Worm (Caenorhabditis elegans) whole organism, L4 larva: Measurements from ENCODE around the gene rabr-3.

ENCODE experiments used
- F49E8.2 ChIP-seq: sonication (generic microtip); optimal IDR thresholded peaks from 2 replicates; lab custom pipeline; 2016; ENCODE audit warnings: missing compliant biosample characterization, mild to moderate bottlenecking, missing genetic modification characterization, borderline replicate concordance
- T20F7.1 ChIP-seq: fragments of 200-800 bp; sonication (Bioruptor generic); optimal IDR thresholded peaks from 2 replicates; lab custom pipeline; 2018; ENCODE audit warnings: mild to moderate bottlenecking, missing genetic modification characterization, missing compliant biosample characterization
- T26A8.4 ChIP-seq: fragments of 200-800 bp; sonication (Bioruptor generic); IDR thresholded peaks from 2 replicates; pipeline ENCODE4 v1.3.6; 2022; ENCODE audit warnings: missing genetic modification characterization, missing compliant biosample characterization
- Y105C5A.15 ChIP-seq: fragments of 200-800 bp; sonication (Bioruptor generic); IDR thresholded peaks from 2 replicates; pipeline ENCODE4 v1.3.6; 2022; ENCODE audit warnings: missing genetic modification characterization, missing compliant biosample characterization
- aha-1 ChIP-seq: fragments of 150-350 bp; peaks from one replicate; lab custom pipeline; 2014; ENCODE audit warnings: missing biosample characterization, missing genetic modification characterization
- aly-2 ChIP-seq: sonication (generic microtip); optimal IDR thresholded peaks from 2 replicates; lab custom pipeline; 2018; ENCODE audit warnings: missing biosample characterization, missing genetic modification characterization
- arid-1 ChIP-seq: fragments of 200-800 bp; sonication (Bioruptor generic); conservative IDR thresholded peaks from 2 replicates; pipeline ENCODE4 v1.3.6; 2022; ENCODE audit warnings: missing genetic modification reagents, missing genetic modification characterization, missing compliant biosample characterization
- attf-4 ChIP-seq: sonication (generic microtip); optimal IDR thresholded peaks from 3 replicates; lab custom pipeline; 2017; ENCODE audit warnings: missing biosample characterization, missing genetic modification characterization
- ceh-32 ChIP-seq: sonication (generic microtip); optimal IDR thresholded peaks from 2 replicates; lab custom pipeline; 2016; ENCODE audit warnings: mild to moderate bottlenecking, missing genetic modification characterization, missing compliant biosample characterization; ENCODE audit not compliant: poor library complexity
- ceh-44 ChIP-seq: fragments of 200-800 bp; sonication (Bioruptor generic); IDR thresholded peaks from 2 replicates; pipeline ENCODE4 v1.3.6; 2022; ENCODE audit warnings: missing genetic modification reagents, missing genetic modification characterization, missing compliant biosample characterization
- ces-1 ChIP-seq: fragments of 150-350 bp; sonication (generic microtip); optimal IDR thresholded peaks from 4 replicates; lab custom pipeline; 2014; ENCODE audit warnings: missing biosample characterization, missing genetic modification reagents, missing genetic modification characterization
- daf-16 ChIP-seq, 3 experiments: sonication (generic microtip); optimal IDR thresholded peaks; 2 replicates each; lab custom pipeline; 2016 to 2017; ENCODE audit warnings: missing genetic modification characterization in 3 of 3, missing genetic modification reagents in 3 of 3, mild to moderate bottlenecking in 2 of 3, missing compliant biosample characterization in 2 of 3, missing biosample characterization in 1 of 3, moderate library complexity in 1 of 3
- dmd-6 ChIP-seq: fragments of 200-800 bp; sonication (Bioruptor generic); IDR thresholded peaks from 2 replicates; pipeline ENCODE4 v1.3.6; 2022; ENCODE audit warnings: missing genetic modification reagents, missing genetic modification characterization, missing compliant biosample characterization
- dmd-8 ChIP-seq: fragments of 200-800 bp; sonication (Bioruptor generic); IDR thresholded peaks from 2 replicates; pipeline ENCODE4 v1.3.6; 2022; ENCODE audit warnings: missing genetic modification characterization, missing compliant biosample characterization
- duxl-1 ChIP-seq: sonication (generic microtip); optimal IDR thresholded peaks from 2 replicates; lab custom pipeline; 2016; ENCODE audit warnings: mild to moderate bottlenecking, missing genetic modification characterization, moderate library complexity, missing compliant biosample characterization; ENCODE audit not compliant: poor library complexity
- egl-43 ChIP-seq: fragments of 200-800 bp; sonication (Bioruptor generic); IDR thresholded peaks from 2 replicates; pipeline ENCODE4 v1.3.6; 2022; ENCODE audit warnings: missing genetic modification reagents, missing genetic modification characterization, missing compliant biosample characterization
- gei-8 ChIP-seq: fragments of 200-800 bp; sonication (Bioruptor generic); optimal IDR thresholded peaks from 2 replicates; lab custom pipeline; 2018; ENCODE audit warnings: mild to moderate bottlenecking, missing genetic modification characterization, missing compliant biosample characterization
- hmg-1.1 ChIP-seq: fragments of 200-800 bp; sonication (Bioruptor generic); IDR thresholded peaks from 2 replicates; pipeline ENCODE4 v1.3.6; 2022; ENCODE audit warnings: missing genetic modification reagents, missing genetic modification characterization, missing compliant biosample characterization
- lin-13 ChIP-seq: fragments of 150-350 bp; optimal IDR thresholded peaks from 2 replicates; lab custom pipeline; 2014; ENCODE audit warnings: missing biosample characterization, missing genetic modification reagents, missing genetic modification characterization
- lin-15B ChIP-seq: fragments of 150-350 bp; sonication (generic microtip); optimal IDR thresholded peaks from 3 replicates; lab custom pipeline; 2014; ENCODE audit warnings: missing biosample characterization, missing genetic modification characterization
- lin-38 ChIP-seq: fragments of 200-800 bp; sonication (Bioruptor generic); IDR thresholded peaks from 2 replicates; pipeline ENCODE4 v1.3.6; 2022; ENCODE audit warnings: missing genetic modification reagents, missing genetic modification characterization, missing compliant biosample characterization
- lin-39 ChIP-seq: fragments of 150-350 bp; optimal IDR thresholded peaks from 2 replicates; lab custom pipeline; 2014; ENCODE audit warnings: missing biosample characterization, missing genetic modification reagents, missing genetic modification characterization
- lir-3 ChIP-seq: sonication (generic microtip); optimal IDR thresholded peaks from 2 replicates; lab custom pipeline; 2016; ENCODE audit warnings: mild to moderate bottlenecking, missing genetic modification characterization, missing compliant biosample characterization
- lsy-2 ChIP-seq, 2 experiments: fragments of 150-350 bp in 1 of 2; sonication (generic microtip) in 1 of 2; optimal IDR thresholded peaks; 2 replicates each; lab custom pipeline; 2014 to 2017; ENCODE audit warnings: missing biosample characterization in 2 of 2, missing genetic modification characterization in 2 of 2
- madf-5 ChIP-seq, 2 experiments: fragments of 200-800 bp; sonication (Bioruptor generic); IDR thresholded peaks; 2 replicates each; pipeline ENCODE4 v1.3.6; 2022; ENCODE audit warnings: missing compliant biosample characterization in 2 of 2, missing genetic modification characterization in 2 of 2
- mdl-1 ChIP-seq, 2 experiments: fragments of 150-350 bp in 1 of 2; sonication (generic microtip) in 1 of 2; optimal IDR thresholded peaks; 2 replicates each; lab custom pipeline; 2014 to 2017; ENCODE audit warnings: missing biosample characterization in 2 of 2, missing genetic modification characterization in 2 of 2
- mdt-29 ChIP-seq: fragments of 200-800 bp; sonication (Bioruptor generic); IDR thresholded peaks from 2 replicates; pipeline ENCODE4 v1.3.6; 2022; ENCODE audit warnings: missing genetic modification reagents, missing genetic modification characterization, missing compliant biosample characterization
- mes-2 ChIP-seq: sonication (generic microtip); optimal IDR thresholded peaks from 2 replicates; lab custom pipeline; 2016; ENCODE audit warnings: missing genotype, mild to moderate bottlenecking, missing genetic modification characterization, missing compliant biosample characterization; ENCODE audit not compliant: poor library complexity, severe bottlenecking
- nhr-11 ChIP-seq: fragments of 150-350 bp; optimal IDR thresholded peaks from 2 replicates; lab custom pipeline; 2014; ENCODE audit warnings: missing biosample characterization, missing genetic modification characterization
- nhr-111 ChIP-seq: fragments of 200-800 bp; sonication (Bioruptor generic); optimal IDR thresholded peaks from 2 replicates; lab custom pipeline; 2018; ENCODE audit warnings: mild to moderate bottlenecking, missing genetic modification characterization, missing compliant biosample characterization
- nhr-237 ChIP-seq: sonication (generic microtip); optimal IDR thresholded peaks from 2 replicates; lab custom pipeline; 2017; ENCODE audit warnings: missing biosample characterization, missing genetic modification characterization
- nhr-28 ChIP-seq: fragments of 150-350 bp; optimal IDR thresholded peaks from 2 replicates; lab custom pipeline; 2014; ENCODE audit warnings: missing biosample characterization, missing genetic modification characterization
- nhr-76 ChIP-seq: fragments of 150-350 bp; optimal IDR thresholded peaks from 2 replicates; lab custom pipeline; 2014; ENCODE audit warnings: missing biosample characterization, missing genetic modification characterization
- nhr-77 ChIP-seq: fragments of 150-350 bp; optimal IDR thresholded peaks from 2 replicates; lab custom pipeline; 2014; ENCODE audit warnings: missing biosample characterization, missing genetic modification characterization
- php-3 ChIP-seq: fragments of 200-800 bp; sonication (Bioruptor generic); IDR thresholded peaks from 2 replicates; pipeline ENCODE4 v1.3.6; 2022; ENCODE audit warnings: missing genetic modification reagents, missing genetic modification characterization, missing compliant biosample characterization
- pqm-1 ChIP-seq: sonication (generic microtip); optimal IDR thresholded peaks from 2 replicates; lab custom pipeline; 2017; ENCODE audit warnings: missing biosample characterization, missing genetic modification characterization
- sdz-12 ChIP-seq: fragments of 200-800 bp; sonication (Bioruptor generic); optimal IDR thresholded peaks from 2 replicates; lab custom pipeline; 2018; ENCODE audit warnings: mild to moderate bottlenecking, missing genetic modification characterization, missing compliant biosample characterization
- set-16 ChIP-seq: fragments of 200-800 bp; sonication (Bioruptor generic); IDR thresholded peaks from 2 replicates; pipeline ENCODE4 v1.3.6; 2022; ENCODE audit warnings: missing genetic modification reagents, missing genetic modification characterization, missing compliant biosample characterization
- spr-1 ChIP-seq: sonication (generic microtip); optimal IDR thresholded peaks from 2 replicates; lab custom pipeline; 2016; ENCODE audit warnings: mild to moderate bottlenecking, missing genetic modification characterization, missing compliant biosample characterization
- tra-1 ChIP-seq: fragments of 200-800 bp; sonication (Bioruptor generic); IDR thresholded peaks from 2 replicates; pipeline ENCODE4 v1.3.6; 2022; ENCODE audit warnings: missing genetic modification reagents, missing genetic modification characterization, missing compliant biosample characterization
- unc-62 ChIP-seq, 3 experiments: fragments of 150-350 bp in 1 of 3; sonication (generic microtip); optimal IDR thresholded peaks in 2 of 3; peaks in 1 of 3; 1 replicate in 1 of 3; 2 replicates in 2 of 3; lab custom pipeline; 2014 to 2017; ENCODE audit warnings: missing biosample characterization in 3 of 3, missing genetic modification characterization in 3 of 3, missing genetic modification reagents in 3 of 3, missing genotype in 1 of 3
- zag-1 ChIP-seq: fragments of 150-350 bp; optimal IDR thresholded peaks from 2 replicates; lab custom pipeline; 2014; ENCODE audit warnings: missing biosample characterization, missing genetic modification characterization
- zip-11 ChIP-seq: fragments of 200-800 bp; sonication (Bioruptor generic); IDR thresholded peaks from 2 replicates; pipeline ENCODE4 v1.3.6; 2022; ENCODE audit warnings: missing genetic modification characterization, missing compliant biosample characterization
- ztf-11 ChIP-seq: fragments of 150-350 bp; optimal IDR thresholded peaks from 2 replicates; lab custom pipeline; 2014; ENCODE audit warnings: missing biosample characterization, missing genetic modification characterization

Gene rabr-3

ce11 chrV:16165936-16166335 lies 29.5 kb upstream of the rabr-3 start, which contains the start of gene str-108:
Gene str-108, plus strand, starts transcription at chrV:16166236.
- no peak for TF ChIP-seq T20F7.1
- TF ChIP-seq tra-1 (GFP tag; lab: Robert Waterston, UW) = no peak
- TF ChIP-seq arid-1 (GFP tag; lab: Robert Waterston, UW) = no peak
- TF ChIP-seq hmg-1.1 (GFP tag; lab: Robert Waterston, UW) = no peak
- no peak for TF ChIP-seq nhr-76 (tag; lab: Kevin White, UChicago)
- no peak for TF ChIP-seq nhr-111 (GFP tag; lab: Kevin White, UChicago)
- no peak for TF ChIP-seq gei-8
- TF ChIP-seq egl-43 (GFP tag; lab: Robert Waterston, UW) = no peak
- no peak for TF ChIP-seq ceh-32
- TF ChIP-seq mes-2 (tag; lab: Kevin White, UChicago) = no peak
- TF ChIP-seq duxl-1 = no peak
- TF ChIP-seq ceh-44 (GFP tag; lab: Robert Waterston, UW) = no peak

ce11 chrV:16169026-16169425 lies 26.5 kb upstream of the rabr-3 start, which contains the start of gene str-111:
Gene str-111, minus strand, starts transcription at chrV:16169126.
- TF ChIP-seq nhr-77 (tag; lab: Kevin White, UChicago) (no peak), mdl-1 (tag; optimal IDR thresholded peaks at IDR 0.05; lab: Kevin White, UChicago) (no peak), ces-1 (GFP tag; lab: Kevin White, UChicago) (no peak), hmg-1.1 (GFP tag; lab: Robert Waterston, UW) (no peak), Y105C5A.15 (GFP tag; lab: Robert Waterston, UW) (no peak), madf-5 (GFP tag; IDR thresholded peaks at IDR 0.05; lab: Robert Waterston, UW) (no peak), zip-11 (GFP tag; lab: Robert Waterston, UW) (no peak), mdt-29 (no peak), nhr-11 (tag; lab: Kevin White, UChicago) (no peak), dmd-8 (GFP tag; lab: Robert Waterston, UW) (no peak), gei-8 (no peak), T26A8.4 (GFP tag; lab: Robert Waterston, UW) (no peak), lin-15B (no peak), spr-1 (tag; lab: Kevin White, UChicago) (no peak), aha-1 (tag; lab: Kevin White, UChicago) (no peak)

ce11 chrV:16171721-16172120 lies 23.8 kb upstream of the rabr-3 start, which contains the start of gene K05D4.9:
Gene K05D4.9, minus strand, starts transcription at chrV:16171821.
- TF ChIP-seq unc-62 (GFP tag; optimal IDR thresholded peaks at IDR 0.05 in 1 of 2; lab: Kevin White, UChicago) (peak in 1 of 2 experiments; percentile 41), unc-62 (tag; optimal IDR thresholded peaks at IDR 0.05; lab: Kevin White, UChicago) (no peak), attf-4 (no peak)

ce11 chrV:16174109-16174508 lies 21.4 kb upstream of the rabr-3 start:
- TF ChIP-seq lin-13 (no peak), nhr-237 (tag; lab: Kevin White, UChicago) (no peak), lsy-2 (tag; optimal IDR thresholded peaks at IDR 0.05; lab: Kevin White, UChicago) (no peak), dmd-6 (no peak), lin-38 (no peak), zag-1 (tag; lab: Kevin White, UChicago) (no peak), ztf-11 (tag; lab: Kevin White, UChicago) (no peak)

ce11 chrV:16175227-16175626 lies 20.3 kb upstream of the rabr-3 start:
- no peak for TF ChIP-seq lir-3 (tag; lab: Kevin White, UChicago)
- TF ChIP-seq unc-62 (GFP tag; optimal IDR thresholded peaks at IDR 0.05 in 1 of 2; lab: Kevin White, UChicago) = no peak
- no peak for TF ChIP-seq unc-62 (tag; optimal IDR thresholded peaks at IDR 0.05; lab: Kevin White, UChicago)
- TF ChIP-seq egl-43 (GFP tag; lab: Robert Waterston, UW) = no peak
- no peak for TF ChIP-seq sdz-12
- no peak for TF ChIP-seq lin-39 (tag; lab: Kevin White, UChicago)
- TF ChIP-seq daf-16 (GFP tag; optimal IDR thresholded peaks at IDR 0.05; lab: Kevin White, UChicago) = no peak
- TF ChIP-seq daf-16 (tag; optimal IDR thresholded peaks at IDR 0.05; lab: Kevin White, UChicago) = peak; percentile 77
- TF ChIP-seq nhr-28 = peak; percentile 58
- TF ChIP-seq pqm-1 = peak; percentile 59
- TF ChIP-seq T26A8.4 (GFP tag; lab: Robert Waterston, UW) = no peak
- TF ChIP-seq set-16 (GFP tag; lab: Robert Waterston, UW) = no peak
- no peak for TF ChIP-seq lsy-2 (tag; optimal IDR thresholded peaks at IDR 0.05; lab: Kevin White, UChicago)
- TF ChIP-seq ztf-11 (tag; lab: Kevin White, UChicago) = no peak
- no peak for TF ChIP-seq aly-2 (tag; lab: Kevin White, UChicago)
- no peak for TF ChIP-seq F49E8.2 (tag; lab: Kevin White, UChicago)
- peak; percentile 44; the same call in 1 of the 2 replicates for TF ChIP-seq php-3 (GFP tag; lab: Robert Waterston, UW)
